Fruit fly (Drosophila melanogaster) whole organism, pupa: ENCODE results near the gene dsf.
A peak's percentile ranks its signal among the peaks of the same experiment; 100 is the strongest.

Source experiments
- CG10348 ChIP-seq: fragments of 200-800 bp; sonication (Bioruptor generic); IDR thresholded peaks from 2 replicates; pipeline ENCODE4 v1.3.6; 2022; ENCODE audit warnings: missing biosample characterization, missing genetic modification characterization
- CG12605 ChIP-seq: fragments of 200-800 bp; sonication (Bioruptor generic); IDR thresholded peaks from 2 replicates; pipeline ENCODE4 v1.3.6; 2022; ENCODE audit warnings: missing biosample characterization, missing genetic modification characterization
- CG13204 ChIP-seq: fragments of 200-800 bp; sonication (Bioruptor generic); optimal IDR thresholded peaks from 2 replicates; lab custom pipeline; 2018; ENCODE audit warnings: missing biosample characterization, mild to moderate bottlenecking, missing genetic modification characterization, moderate library complexity
- CG14655 ChIP-seq: fragments of 200-800 bp; sonication (Bioruptor generic); optimal IDR thresholded peaks from 3 replicates; lab custom pipeline; 2017; ENCODE audit warnings: mild to moderate bottlenecking, missing biosample characterization, missing genetic modification reagents, missing genetic modification characterization
- CG15710 ChIP-seq: fragments of 200-800 bp; sonication (Bioruptor generic); optimal IDR thresholded peaks from 2 replicates; lab custom pipeline; 2018; ENCODE audit warnings: missing biosample characterization, mild to moderate bottlenecking, missing genetic modification characterization, moderate library complexity
- CG17806 ChIP-seq: fragments of 200-800 bp; sonication (Bioruptor generic); optimal IDR thresholded peaks from 2 replicates; lab custom pipeline; 2018; ENCODE audit warnings: missing biosample characterization, mild to moderate bottlenecking, missing genetic modification characterization, moderate library complexity
- CG32121 ChIP-seq: fragments of 200-800 bp; sonication (Bioruptor generic); IDR thresholded peaks from 2 replicates; pipeline ENCODE4 v1.3.6; 2022; ENCODE audit warnings: missing biosample characterization, missing genetic modification characterization
- CG34367 ChIP-seq: fragments of 200-800 bp; sonication (Bioruptor generic); optimal IDR thresholded peaks from 2 replicates; lab custom pipeline; 2018; ENCODE audit warnings: missing biosample characterization, mild to moderate bottlenecking, missing genetic modification characterization
- CG4496 ChIP-seq: fragments of 200-800 bp; sonication (Bioruptor generic); IDR thresholded peaks from 3 replicates; pipeline ENCODE4 v1.3.6; 2022; ENCODE audit warnings: missing biosample characterization, missing genetic modification characterization
- CG8159 ChIP-seq: fragments of 200-800 bp; sonication (Bioruptor generic); optimal IDR thresholded peaks from 3 replicates; lab custom pipeline; 2018; ENCODE audit warnings: missing biosample characterization, mild to moderate bottlenecking, missing genetic modification characterization, moderate library complexity
- CG8301 ChIP-seq: fragments of 200-800 bp; sonication (Bioruptor generic); optimal IDR thresholded peaks from 2 replicates; lab custom pipeline; 2018; ENCODE audit warnings: missing biosample characterization, mild to moderate bottlenecking, missing genetic modification characterization
- CG9948 ChIP-seq: fragments of 200-800 bp; sonication (Bioruptor generic); optimal IDR thresholded peaks from 2 replicates; lab custom pipeline; 2018; ENCODE audit warnings: missing biosample characterization, mild to moderate bottlenecking, missing genetic modification characterization, moderate library complexity
- D1 ChIP-seq: fragments of 200-800 bp; sonication (Bioruptor generic); optimal IDR thresholded peaks from 2 replicates; lab custom pipeline; 2018; ENCODE audit warnings: missing biosample characterization, mild to moderate bottlenecking, missing genetic modification characterization, moderate library complexity
- EcR ChIP-seq: fragments of 200-800 bp; sonication (Bioruptor generic); optimal IDR thresholded peaks from 3 replicates; lab custom pipeline; 2019; ENCODE audit warnings: missing biosample characterization, missing genetic modification characterization, mild to moderate bottlenecking, moderate library complexity, missing genetic modification reagents
- Ets98B ChIP-seq: fragments of 200-800 bp; sonication (Bioruptor generic); IDR thresholded peaks from 2 replicates; pipeline ENCODE4 v1.3.6; 2022; ENCODE audit warnings: missing biosample characterization, missing genetic modification characterization
- Pif1A ChIP-seq: fragments of 200-800 bp; sonication (Bioruptor generic); optimal IDR thresholded peaks from 3 replicates; lab custom pipeline; 2016; ENCODE audit warnings: missing biosample characterization, missing genetic modification characterization
- Pif1B ChIP-seq: fragments of 200-800 bp; sonication (Bioruptor generic); optimal IDR thresholded peaks from 3 replicates; lab custom pipeline; 2016; ENCODE audit warnings: missing biosample characterization, missing genetic modification characterization
- Snoo ChIP-seq: fragments of 200-800 bp; sonication (Bioruptor generic); optimal IDR thresholded peaks from 3 replicates; lab custom pipeline; 2017; ENCODE audit warnings: missing biosample characterization, mild to moderate bottlenecking, missing genetic modification characterization, inconsistent platforms
- fd96Ca ChIP-seq: fragments of 200-800 bp; sonication (Bioruptor generic); IDR thresholded peaks from 3 replicates; pipeline ENCODE4 v1.3.6; 2022; ENCODE audit warnings: missing biosample characterization, missing genetic modification characterization
- gl ChIP-seq: fragments of 200-800 bp; sonication (Bioruptor generic); optimal IDR thresholded peaks from 2 replicates; lab custom pipeline; 2018; ENCODE audit warnings: missing biosample characterization, mild to moderate bottlenecking, missing genetic modification characterization
- rn ChIP-seq: fragments of 200-800 bp; sonication (Bioruptor generic); IDR thresholded peaks from 2 replicates; pipeline ENCODE4 v1.3.6; 2022; ENCODE audit warnings: missing biosample characterization, missing genetic modification characterization

dsf gene

DNA sequence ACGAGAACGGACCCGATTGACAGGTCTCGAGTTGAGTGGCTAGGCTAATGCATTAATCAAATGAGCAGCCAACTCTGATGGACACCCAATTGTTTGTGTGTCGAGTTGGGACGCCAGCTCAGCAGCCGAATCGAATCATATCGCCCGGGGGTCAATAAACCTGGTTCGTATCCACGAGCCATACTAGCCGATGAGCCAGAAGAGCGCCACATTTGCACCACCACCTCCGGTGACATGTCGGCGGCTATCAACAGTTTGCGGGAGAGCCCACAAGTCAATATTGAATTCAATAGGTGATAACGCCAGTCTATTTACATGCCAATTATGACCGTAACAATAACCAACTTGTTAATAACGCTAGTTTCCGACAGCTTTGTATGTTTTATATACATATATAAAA, 48.4 kb downstream of the dsf start:
- no peak for TF ChIP-seq CG9948
- TF ChIP-seq Pif1A (GFP tag; lab: Kevin White, UChicago) = no peak
- no peak for TF ChIP-seq CG8301
- TF ChIP-seq CG34367 (tag; lab: Kevin White, UChicago) = no peak
- TF ChIP-seq CG17806 = no peak
- no peak for TF ChIP-seq CG32121
- no peak for TF ChIP-seq CG10348 (GFP tag; lab: Robert Waterston, UW)
- no peak for TF ChIP-seq CG12605 (GFP tag; lab: Robert Waterston, UW)
- peak; percentile 90 for TF ChIP-seq EcR (GFP tag; lab: Kevin White, UChicago)
- no peak for TF ChIP-seq CG8159 (tag; lab: Kevin White, UChicago)
- TF ChIP-seq Pif1B = no peak
- TF ChIP-seq fd96Ca (GFP tag; lab: Robert Waterston, UW) = no peak
- 0 out of 2 replicates have a peak, but pooled peaks have one; percentile 31 for TF ChIP-seq Ets98B (GFP tag; lab: Robert Waterston, UW)
- TF ChIP-seq CG14655 (GFP tag; lab: Kevin White, UChicago) = peak; percentile 15
- no peak for TF ChIP-seq gl (tag; lab: Kevin White, UChicago)
- TF ChIP-seq CG4496 = no peak
- TF ChIP-seq rn (GFP tag; lab: Robert Waterston, UW) = no peak
- TF ChIP-seq CG15710 (tag; lab: Kevin White, UChicago) = no peak
- no peak for TF ChIP-seq Snoo
- TF ChIP-seq CG13204 (GFP tag; lab: Kevin White, UChicago) = no peak
- no peak for TF ChIP-seq D1

DNA sequence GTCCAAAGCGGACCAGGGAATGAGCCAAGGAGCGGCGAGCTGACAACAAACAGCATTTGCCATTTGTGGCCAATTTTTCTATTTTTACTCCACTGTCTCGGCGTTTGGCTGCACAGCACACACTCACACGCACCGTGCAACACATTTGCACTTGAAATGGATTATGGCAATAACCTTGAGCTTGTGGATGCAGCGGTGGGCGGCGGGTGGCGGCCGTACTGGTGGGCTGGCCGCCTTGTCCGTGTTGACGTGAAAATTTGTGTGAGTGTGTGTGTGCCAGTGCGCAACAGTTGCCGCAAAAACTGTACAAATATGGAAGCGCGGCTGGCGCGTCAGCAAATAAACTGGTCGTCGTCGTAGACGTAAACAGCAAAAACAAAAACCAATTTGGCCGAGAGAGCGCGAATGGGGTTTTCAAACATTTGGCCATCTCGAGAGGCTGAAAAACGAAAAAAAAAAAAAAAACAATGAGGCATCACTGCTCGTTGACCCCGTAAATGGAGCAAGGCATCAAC, 49.3 kb downstream of the dsf start:
- TF ChIP-seq EcR (GFP tag; lab: Kevin White, UChicago) (peak; percentile 27), CG10348 (GFP tag; lab: Robert Waterston, UW) (no peak), CG4496 (no peak), gl (tag; lab: Kevin White, UChicago) (no peak), rn (GFP tag; lab: Robert Waterston, UW) (no peak), D1 (no peak), CG32121 (no peak), Snoo (no peak), CG9948 (no peak), CG17806 (no peak), fd96Ca (GFP tag; lab: Robert Waterston, UW) (0 out of 3 replicates have a peak, but pooled peaks have one; percentile 16), CG12605 (GFP tag; lab: Robert Waterston, UW) (no peak), CG8301 (no peak), CG13204 (GFP tag; lab: Kevin White, UChicago) (peak; percentile 43), Pif1A (GFP tag; lab: Kevin White, UChicago) (no peak), CG34367 (tag; lab: Kevin White, UChicago) (no peak), CG15710 (tag; lab: Kevin White, UChicago) (no peak), CG14655 (GFP tag; lab: Kevin White, UChicago) (no peak), Pif1B (no peak), CG8159 (tag; lab: Kevin White, UChicago) (no peak), Ets98B (GFP tag; lab: Robert Waterston, UW) (peak; percentile 16; the same call in 1 of the 2 replicates)

dm6 chr2L:5975601-5976000, 49.9 kb downstream of the dsf start:
- TF ChIP-seq CG9948 = no peak
- no peak for TF ChIP-seq CG8159 (tag; lab: Kevin White, UChicago)
- TF ChIP-seq D1 = no peak
- no peak for TF ChIP-seq Pif1A (GFP tag; lab: Kevin White, UChicago)
- TF ChIP-seq CG8301 = no peak
- no peak for TF ChIP-seq CG13204 (GFP tag; lab: Kevin White, UChicago)
- TF ChIP-seq CG15710 (tag; lab: Kevin White, UChicago) = no peak
- no peak for TF ChIP-seq Ets98B (GFP tag; lab: Robert Waterston, UW)
- TF ChIP-seq gl (tag; lab: Kevin White, UChicago) = no peak
- no peak for TF ChIP-seq Snoo

DNA sequence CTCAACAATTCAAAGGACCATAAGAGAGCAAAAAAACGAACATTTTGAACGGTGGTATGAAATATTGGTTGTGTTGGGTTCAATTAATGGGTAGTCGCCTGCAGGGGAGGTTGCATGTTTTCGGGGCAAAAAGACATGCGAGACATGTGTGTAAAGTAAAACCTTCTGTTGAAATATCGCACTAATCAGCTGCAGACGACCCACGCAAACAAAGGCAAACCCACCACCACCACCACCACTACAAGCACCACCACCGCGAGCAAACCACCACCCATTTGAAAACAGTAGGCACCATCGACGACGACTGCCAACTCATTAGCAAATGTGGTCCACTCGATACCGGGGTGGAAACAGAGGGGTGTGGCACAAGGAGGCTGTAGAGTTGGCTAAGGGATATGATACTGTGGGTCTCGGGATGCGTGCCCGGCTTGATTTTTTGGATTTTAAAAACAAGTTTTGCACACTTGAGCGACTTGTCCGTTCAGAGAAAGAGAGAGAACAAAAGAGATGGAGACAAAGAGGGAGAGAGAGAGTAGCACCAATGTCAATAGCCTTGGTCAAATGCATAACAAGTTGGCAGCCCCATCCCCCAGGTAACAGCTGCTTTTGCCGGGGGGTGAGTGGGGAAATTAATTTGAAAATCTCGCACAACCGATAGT, 51.5 kb downstream of the dsf start:
- TF ChIP-seq Snoo (no peak), CG13204 (GFP tag; lab: Kevin White, UChicago) (peak; percentile 50), EcR (GFP tag; lab: Kevin White, UChicago) (peak; percentile 97), gl (tag; lab: Kevin White, UChicago) (no peak), rn (GFP tag; lab: Robert Waterston, UW) (no peak), CG8159 (tag; lab: Kevin White, UChicago) (peak; percentile 2)

- TF ChIP-seq Pif1A (GFP tag; lab: Kevin White, UChicago) (no peak), Snoo (no peak), CG4496 (no peak), Ets98B (GFP tag; lab: Robert Waterston, UW) (no peak), CG9948 (no peak), CG12605 (GFP tag; lab: Robert Waterston, UW) (no peak), gl (tag; lab: Kevin White, UChicago) (no peak), CG10348 (GFP tag; lab: Robert Waterston, UW) (no peak), CG8301 (no peak), CG8159 (tag; lab: Kevin White, UChicago) (no peak), Pif1B (no peak)
These were observed 52.0 kb downstream of the dsf start for dm6 chr2L:5977729-5978078.
